Fruit fly (Drosophila melanogaster) whole organism, embryonic: ENCODE data around the gene CG7878.

Experiments used
- Aef1 ChIP-seq: fragments of 200-800 bp; sonication (Bioruptor generic); IDR thresholded peaks from 3 replicates; pipeline ENCODE4 v1.3.6; 2022; ENCODE audit warnings: missing biosample characterization, missing genetic modification characterization
- Atf-2 ChIP-seq: fragments of 200-800 bp; sonication (Bioruptor generic); optimal IDR thresholded peaks from 2 replicates; lab custom pipeline; 2016; ENCODE audit warnings: missing biosample characterization, missing genetic modification characterization
- CG10321 ChIP-seq: fragments of 200-800 bp; sonication (Bioruptor generic); IDR thresholded peaks from 2 replicates; pipeline ENCODE4 v1.3.6; 2022; ENCODE audit warnings: missing biosample characterization, missing genetic modification characterization
- CG10462 ChIP-seq: fragments of 200-800 bp; sonication (Bioruptor generic); optimal IDR thresholded peaks from 2 replicates; lab custom pipeline; 2016; ENCODE audit warnings: missing biosample characterization, missing genetic modification characterization
- CG12659 ChIP-seq: fragments of 200-800 bp; sonication (Bioruptor generic); optimal IDR thresholded peaks from 3 replicates; lab custom pipeline; 2017; ENCODE audit warnings: mild to moderate bottlenecking, missing biosample characterization, missing genetic modification reagents, missing genetic modification characterization
- CG13287 ChIP-seq: fragments of 200-800 bp; sonication (Bioruptor generic); IDR thresholded peaks from 2 replicates; pipeline ENCODE4 v1.3.6; 2022; ENCODE audit warnings: missing biosample characterization, missing genetic modification characterization; ENCODE audit not compliant: partially characterized antibody
- CG14050 ChIP-seq: fragments of 200-800 bp; sonication (Bioruptor generic); IDR thresholded peaks from 3 replicates; pipeline ENCODE4 v1.3.6; 2022; ENCODE audit warnings: missing biosample characterization, missing genetic modification characterization
- CG14860 ChIP-seq: fragments of 200-800 bp; sonication (Bioruptor generic); IDR thresholded peaks from 3 replicates; pipeline ENCODE4 v1.3.6; 2022; ENCODE audit warnings: missing biosample characterization, missing genetic modification characterization; ENCODE audit not compliant: partially characterized antibody
- CG15011 ChIP-seq: fragments of 200-800 bp; sonication (Bioruptor generic); optimal IDR thresholded peaks from 3 replicates; lab custom pipeline; 2018; ENCODE audit warnings: missing biosample characterization, mild to moderate bottlenecking, missing genetic modification characterization
- CG15514 ChIP-seq: fragments of 200-800 bp; sonication (Bioruptor generic); optimal IDR thresholded peaks from 3 replicates; lab custom pipeline; 2017; ENCODE audit warnings: missing biosample characterization, missing genetic modification characterization, mild to moderate bottlenecking, moderate library complexity, missing genetic modification reagents
- CG16779 ChIP-seq: fragments of 200-800 bp; sonication (Bioruptor generic); IDR thresholded peaks from 2 replicates; pipeline ENCODE4 v1.3.6; 2022; ENCODE audit warnings: missing biosample characterization, missing genetic modification characterization
- CG17802 ChIP-seq: fragments of 200-800 bp; sonication (Bioruptor generic); optimal IDR thresholded peaks from 2 replicates; lab custom pipeline; 2018; ENCODE audit warnings: missing biosample characterization, mild to moderate bottlenecking, missing genetic modification characterization, moderate library complexity
- CG2202 ChIP-seq: fragments of 200-800 bp; sonication (Bioruptor generic); optimal IDR thresholded peaks from 2 replicates; lab custom pipeline; 2018; ENCODE audit warnings: missing biosample characterization, mild to moderate bottlenecking, missing genetic modification characterization
- CG34224 ChIP-seq: fragments of 200-800 bp; sonication (Bioruptor generic); IDR thresholded peaks from 3 replicates; pipeline ENCODE4 v1.3.6; 2022; ENCODE audit warnings: missing biosample characterization, missing genetic modification characterization; ENCODE audit not compliant: partially characterized antibody
- CG34376 ChIP-seq: fragments of 200-800 bp; sonication (Bioruptor generic); optimal IDR thresholded peaks from 2 replicates; lab custom pipeline; 2018; ENCODE audit warnings: missing biosample characterization, mild to moderate bottlenecking, missing genetic modification characterization
- CG42726 ChIP-seq: fragments of 200-800 bp; sonication (Bioruptor generic); IDR thresholded peaks from 2 replicates; pipeline ENCODE4 v1.3.6; 2022; ENCODE audit warnings: missing biosample characterization, missing genetic modification characterization; ENCODE audit not compliant: partially characterized antibody
- CG5245 ChIP-seq: fragments of 200-800 bp; sonication (Bioruptor generic); optimal IDR thresholded peaks from 3 replicates; lab custom pipeline; 2016; ENCODE audit warnings: missing biosample characterization, missing genetic modification characterization
- CHES-1-like ChIP-seq: fragments of 200-800 bp; sonication (Bioruptor generic); optimal IDR thresholded peaks from 2 replicates; lab custom pipeline; 2016; ENCODE audit warnings: missing biosample characterization, missing genetic modification characterization
- D19A ChIP-seq: fragments of 200-800 bp; optimal IDR thresholded peaks from 3 replicates; lab custom pipeline; 2019; ENCODE audit warnings: missing biosample characterization, mild to moderate bottlenecking, missing genetic modification characterization, moderate library complexity
- Doc2 ChIP-seq: fragments of 200-800 bp; sonication (Bioruptor generic); IDR thresholded peaks from 2 replicates; pipeline ENCODE4 v1.3.6; 2022; ENCODE audit warnings: missing biosample characterization, missing genetic modification characterization
- Hmr ChIP-seq: fragments of 200-800 bp; sonication (Bioruptor generic); optimal IDR thresholded peaks from 3 replicates; lab custom pipeline; 2017; ENCODE audit warnings: mild to moderate bottlenecking, missing biosample characterization, missing genetic modification reagents, missing genetic modification characterization
- Hsf ChIP-seq: fragments of 200-800 bp; sonication (Bioruptor generic); optimal IDR thresholded peaks from 3 replicates; lab custom pipeline; 2016; ENCODE audit warnings: missing biosample characterization, missing genetic modification characterization
- Lhr ChIP-seq: fragments of 200-800 bp; sonication (Bioruptor generic); optimal IDR thresholded peaks from 3 replicates; lab custom pipeline; 2017; ENCODE audit warnings: mild to moderate bottlenecking, missing biosample characterization, missing genetic modification reagents, missing genetic modification characterization
- Mrtf ChIP-seq: fragments of 200-800 bp; sonication (Bioruptor generic); IDR thresholded peaks from 3 replicates; pipeline ENCODE4 v1.3.6; 2022; ENCODE audit warnings: missing biosample characterization, missing genetic modification characterization
- NC2α ChIP-seq: fragments of 200-800 bp; sonication (Bioruptor generic); optimal IDR thresholded peaks from 2 replicates; lab custom pipeline; 2016; ENCODE audit warnings: missing biosample characterization, missing genetic modification characterization
- Nf-YC ChIP-seq: fragments of 200-800 bp; optimal IDR thresholded peaks from 3 replicates; lab custom pipeline; 2019; ENCODE audit warnings: missing biosample characterization, mild to moderate bottlenecking, missing genetic modification characterization, moderate library complexity
- Pdp1 ChIP-seq, 2 experiments: fragments of 200-800 bp; sonication (Bioruptor generic); optimal IDR thresholded peaks; 3 replicates each; lab custom pipeline; 2016; ENCODE audit warnings: missing biosample characterization in 2 of 2, missing genetic modification characterization in 2 of 2, mild to moderate bottlenecking in 1 of 2, moderate library complexity in 1 of 2
- Sox102F ChIP-seq: fragments of 200-800 bp; sonication (Bioruptor generic); optimal IDR thresholded peaks from 2 replicates; lab custom pipeline; 2018; ENCODE audit warnings: missing biosample characterization, mild to moderate bottlenecking, missing genetic modification characterization, moderate library complexity
- Sry-β ChIP-seq: fragments of 200-800 bp; sonication (Bioruptor generic); optimal IDR thresholded peaks from 2 replicates; lab custom pipeline; 2018; ENCODE audit warnings: missing biosample characterization, mild to moderate bottlenecking, missing genetic modification characterization, moderate library complexity
- Vsx1 ChIP-seq: fragments of 200-800 bp; sonication (Bioruptor generic); optimal IDR thresholded peaks from 2 replicates; lab custom pipeline; 2017; ENCODE audit warnings: missing biosample characterization, mild to moderate bottlenecking, missing genetic modification characterization, missing genetic modification reagents
- ato ChIP-seq: fragments of 200-800 bp; sonication (Bioruptor generic); IDR thresholded peaks from 2 replicates; pipeline ENCODE4 v1.3.6; 2022; ENCODE audit warnings: missing biosample characterization, missing genetic modification characterization; ENCODE audit not compliant: partially characterized antibody
- bowl ChIP-seq: fragments of 200-800 bp; sonication (Bioruptor generic); IDR thresholded peaks from 2 replicates; pipeline ENCODE4 v1.3.6; 2022; ENCODE audit warnings: missing biosample characterization, missing genetic modification characterization
- bsh ChIP-seq, 2 experiments: fragments of 200-800 bp; sonication (Bioruptor generic); optimal IDR thresholded peaks; 2 replicates each; lab custom pipeline; 2017 to 2018; ENCODE audit warnings: mild to moderate bottlenecking in 2 of 2, missing biosample characterization in 2 of 2, missing genetic modification characterization in 2 of 2, moderate library complexity in 1 of 2
- da ChIP-seq: fragments of 200-800 bp; sonication (Bioruptor generic); optimal IDR thresholded peaks from 2 replicates; lab custom pipeline; 2016; ENCODE audit warnings: missing biosample characterization, missing genetic modification characterization
- jumu ChIP-seq: fragments of 200-800 bp; sonication (Bioruptor generic); optimal IDR thresholded peaks from 3 replicates; lab custom pipeline; 2016; ENCODE audit warnings: missing biosample characterization, missing genetic modification characterization
- lab ChIP-seq: fragments of 200-800 bp; sonication (Bioruptor generic); optimal IDR thresholded peaks from 3 replicates; lab custom pipeline; 2017; ENCODE audit warnings: missing biosample characterization, missing genetic modification characterization, mild to moderate bottlenecking, moderate library complexity, missing genetic modification reagents
- nom ChIP-seq: fragments of 200-800 bp; sonication (Bioruptor generic); optimal IDR thresholded peaks from 2 replicates; lab custom pipeline; 2017; ENCODE audit warnings: missing biosample characterization, missing genetic modification characterization, mild to moderate bottlenecking, moderate library complexity, missing genetic modification reagents
- pita ChIP-seq: fragments of 200-800 bp; sonication (Bioruptor generic); optimal IDR thresholded peaks from 2 replicates; lab custom pipeline; 2017; ENCODE audit warnings: missing biosample characterization, mild to moderate bottlenecking, missing genetic modification characterization
- psq ChIP-seq: fragments of 200-800 bp; sonication (Bioruptor generic); optimal IDR thresholded peaks from 2 replicates; lab custom pipeline; 2017; ENCODE audit warnings: missing biosample characterization, missing genetic modification characterization
- rib ChIP-seq: fragments of 200-800 bp; sonication (Bioruptor generic); IDR thresholded peaks from 2 replicates; pipeline ENCODE4 v1.3.6; 2022; ENCODE audit warnings: missing biosample characterization, missing genetic modification characterization
- seq ChIP-seq: fragments of 200-800 bp; sonication (Bioruptor generic); IDR thresholded peaks from 2 replicates; pipeline ENCODE4 v1.3.6; 2022; ENCODE audit warnings: missing biosample characterization, missing genetic modification characterization
- sima ChIP-seq: fragments of 200-800 bp; sonication (Bioruptor generic); optimal IDR thresholded peaks from 2 replicates; lab custom pipeline; 2016; ENCODE audit warnings: missing biosample characterization, missing genetic modification characterization
- tap ChIP-seq: fragments of 200-800 bp; optimal IDR thresholded peaks from 3 replicates; lab custom pipeline; 2019; ENCODE audit warnings: missing biosample characterization, mild to moderate bottlenecking, missing genetic modification characterization, moderate library complexity
- toy ChIP-seq: fragments of 200-800 bp; sonication (Bioruptor generic); IDR thresholded peaks from 2 replicates; pipeline ENCODE4 v1.3.6; 2022; ENCODE audit warnings: missing biosample characterization, missing genetic modification characterization
- trem ChIP-seq: fragments of 200-800 bp; optimal IDR thresholded peaks from 3 replicates; lab custom pipeline; 2019; ENCODE audit warnings: missing biosample characterization, mild to moderate bottlenecking, missing genetic modification characterization, moderate library complexity
- trh ChIP-seq: fragments of 200-800 bp; sonication (Bioruptor generic); optimal IDR thresholded peaks from 2 replicates; lab custom pipeline; 2016; ENCODE audit warnings: missing biosample characterization, missing genetic modification characterization
- vfl ChIP-seq: fragments of 200-800 bp; sonication (Bioruptor generic); optimal IDR thresholded peaks from 2 replicates; lab custom pipeline; 2016; ENCODE audit warnings: missing biosample characterization, missing genetic modification characterization
- vnd ChIP-seq: fragments of 200-800 bp; sonication (Bioruptor generic); IDR thresholded peaks from 3 replicates; pipeline ENCODE4 v1.3.6; 2022; ENCODE audit warnings: missing biosample characterization, missing genetic modification characterization; ENCODE audit not compliant: partially characterized antibody

CG7878 gene

DNA sequence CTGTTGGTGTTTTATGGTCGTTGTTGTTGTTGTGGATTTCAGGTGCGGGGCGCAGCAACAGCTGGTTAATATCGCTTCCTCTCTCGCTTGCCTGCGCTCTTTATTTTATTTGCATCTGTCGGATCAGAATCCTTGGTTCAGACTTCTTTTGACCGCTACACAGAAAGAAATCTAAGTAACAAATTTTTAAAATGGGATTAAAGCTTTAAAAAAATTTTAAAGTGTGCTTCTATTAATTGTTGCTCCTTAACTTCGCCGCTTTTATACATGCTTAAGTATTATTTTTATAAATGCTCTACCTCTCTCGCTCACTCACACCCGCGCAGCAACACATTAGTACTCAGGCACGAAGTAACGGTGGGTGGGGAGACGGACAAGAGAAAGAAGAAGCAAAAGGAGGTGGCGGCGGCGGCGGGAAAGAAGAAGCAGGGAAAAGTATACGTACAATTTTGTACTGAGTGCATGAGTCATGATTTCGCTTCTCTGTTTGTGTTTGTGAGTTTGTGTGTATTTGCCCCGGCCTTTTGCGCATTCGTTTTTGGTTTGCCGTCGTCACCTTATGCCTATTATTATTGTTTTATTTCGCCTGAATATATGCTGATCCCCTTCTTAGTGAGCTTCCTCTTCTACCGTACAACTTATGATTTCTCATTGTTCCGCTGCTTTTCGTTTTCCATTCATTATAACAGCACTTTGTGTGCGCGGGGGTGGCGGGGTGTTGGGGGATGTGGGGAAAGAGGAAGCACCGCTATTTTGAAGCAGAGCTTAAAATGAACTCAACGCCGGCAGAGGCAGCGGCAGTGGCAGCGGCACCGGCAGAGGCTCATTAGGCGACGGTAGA lies 8.5 kb upstream of the CG7878 start (continued):
- peak; percentile 66 for TF ChIP-seq psq (GFP tag; lab: Kevin White, UChicago)
- TF ChIP-seq CG34224 (GFP tag; lab: Robert Waterston, UW): no peak
- peak; percentile 75 for TF ChIP-seq nom (GFP tag; lab: Kevin White, UChicago)
- TF ChIP-seq CHES-1-like (GFP tag; lab: Kevin White, UChicago): peak; percentile 78
- peak; percentile 80 for TF ChIP-seq seq (GFP tag; lab: Robert Waterston, UW)
- TF ChIP-seq da (GFP tag; lab: Kevin White, UChicago): peak; percentile 71
- peak; percentile 92 for TF ChIP-seq lab (GFP tag; lab: Kevin White, UChicago)
- TF ChIP-seq Hmr (GFP tag; lab: Kevin White, UChicago): peak; percentile 86
- TF ChIP-seq vnd (GFP tag; lab: Robert Waterston, UW): no peak
- TF ChIP-seq bsh (GFP tag; optimal IDR thresholded peaks at IDR 0.05; lab: Kevin White, UChicago): peak; percentile 71 to 85
- peak; percentile 53 for TF ChIP-seq CG10321 (GFP tag; lab: Robert Waterston, UW)
- peak; percentile 70 for TF ChIP-seq Mrtf (GFP tag; lab: Robert Waterston, UW)
- peak; percentile 21 for TF ChIP-seq CG34376 (GFP tag; lab: Kevin White, UChicago)
- peak; percentile 69 for TF ChIP-seq CG14050
- TF ChIP-seq pita (GFP tag; lab: Kevin White, UChicago): no peak
- TF ChIP-seq CG15514 (GFP tag; lab: Kevin White, UChicago): peak; percentile 72
- peak; percentile 79 for TF ChIP-seq D19A (tag; lab: Kevin White, UChicago)
- peak; percentile 44 for TF ChIP-seq CG10462 (GFP tag; lab: Kevin White, UChicago)
- TF ChIP-seq vfl (GFP tag; lab: Kevin White, UChicago): peak; percentile 81
- peak; percentile 31 for TF ChIP-seq Nf-YC (tag; lab: Kevin White, UChicago)
- peak; percentile 82 for TF ChIP-seq CG15011 (GFP tag; lab: Kevin White, UChicago)
- TF ChIP-seq Sry-β (GFP tag; lab: Kevin White, UChicago): peak; percentile 12
- TF ChIP-seq Sox102F (GFP tag; lab: Kevin White, UChicago): peak; percentile 82
- peak; percentile 41 for TF ChIP-seq CG2202 (tag; lab: Kevin White, UChicago)
- peak; percentile 45 for TF ChIP-seq CG17802 (tag; lab: Kevin White, UChicago)
- peak; percentile 41 for TF ChIP-seq NC2α (GFP tag; lab: Kevin White, UChicago)
- TF ChIP-seq Hsf (GFP tag; lab: Kevin White, UChicago): peak; percentile 85
- no peak for TF ChIP-seq CG14860 (GFP tag; lab: Robert Waterston, UW)
- peak; percentile 77 for TF ChIP-seq jumu
- no peak for TF ChIP-seq trh (GFP tag; lab: Kevin White, UChicago)
- peak; percentile 57 for TF ChIP-seq rib
- peak; percentile 83 for TF ChIP-seq CG5245 (GFP tag; lab: Kevin White, UChicago)
- peak; percentile 24 for TF ChIP-seq Vsx1 (GFP tag; lab: Kevin White, UChicago)
- TF ChIP-seq CG42726 (GFP tag; lab: Robert Waterston, UW): no peak
- TF ChIP-seq CG13287 (GFP tag; lab: Robert Waterston, UW): no peak
- peak; percentile 45; the same call in 1 of the 2 replicates for TF ChIP-seq CG16779 (GFP tag; lab: Robert Waterston, UW)
- no peak for TF ChIP-seq Doc2 (GFP tag; lab: Robert Waterston, UW)
- TF ChIP-seq Aef1 (GFP tag; lab: Robert Waterston, UW): peak; percentile 84
- TF ChIP-seq toy: 0 out of 2 replicates have a peak, but pooled peaks have one; percentile 25
- TF ChIP-seq sima (GFP tag; lab: Kevin White, UChicago): peak; percentile 34
- TF ChIP-seq ato (GFP tag; lab: Robert Waterston, UW): no peak
- peak; percentile 74 for TF ChIP-seq Atf-2 (GFP tag; lab: Kevin White, UChicago)
- no peak for TF ChIP-seq bowl (GFP tag; lab: Robert Waterston, UW)
- peak; percentile 87 for TF ChIP-seq tap
- peak; percentile 20 for TF ChIP-seq Lhr (GFP tag; lab: Kevin White, UChicago)
- TF ChIP-seq trem (tag; lab: Kevin White, UChicago): peak; percentile 78
- TF ChIP-seq CG12659 (GFP tag; lab: Kevin White, UChicago): peak; percentile 70
- TF ChIP-seq Pdp1 (GFP tag; optimal IDR thresholded peaks at IDR 0.05; lab: Kevin White, UChicago): peak; percentile 68 to 75
